Worm (Caenorhabditis elegans): Measurements from ENCODE around the gene perm-5.

- no peak for TF ChIP-seq jun-1 (tag; optimal IDR thresholded peaks at IDR 0.05)
- no peak for TF ChIP-seq efl-3 (GFP tag; optimal IDR thresholded peaks at IDR 0.05)
- peak in 1 of 2 experiments; percentile 18 for TF ChIP-seq lin-35 (GFP tag; optimal IDR thresholded peaks at IDR 0.05)
- TF ChIP-seq fos-1 (tag; optimal IDR thresholded peaks at IDR 0.05) = no peak
- no peak for TF ChIP-seq egl-27 (tag; optimal IDR thresholded peaks at IDR 0.05)
- TF ChIP-seq nhr-11 (tag; optimal IDR thresholded peaks at IDR 0.05) = no peak
Measured at ce11 chrIV:5649073-5649583, 54.1 kb downstream of the perm-5 start, which contains the start of gene csn-5.
